Worm (Caenorhabditis elegans) whole organism, mixed stage, embryonic: ENCODE measurements around the gene srbc-58.
A peak's percentile ranks its signal among the peaks of the same experiment; 100 is the strongest.

Experiments used
- M03D4.4 ChIP-seq: sonication (generic microtip); optimal IDR thresholded peaks from 2 replicates; lab custom pipeline; 2017; ENCODE audit warnings: mild to moderate bottlenecking, missing genetic modification characterization, missing compliant biosample characterization
- ceh-43 ChIP-seq: fragments of 200-800 bp; sonication (Bioruptor generic); optimal IDR thresholded peaks from 2 replicates; lab custom pipeline; 2018; ENCODE audit warnings: mild to moderate bottlenecking, missing genetic modification characterization, moderate library complexity, missing compliant biosample characterization
- ceh-83 ChIP-seq: fragments of 200-800 bp; sonication (Bioruptor generic); optimal IDR thresholded peaks from 2 replicates; lab custom pipeline; 2018; ENCODE audit warnings: mild to moderate bottlenecking, missing genetic modification characterization, missing compliant biosample characterization
- cnd-1 ChIP-seq: fragments of 200-800 bp; sonication (Bioruptor generic); optimal IDR thresholded peaks from 2 replicates; lab custom pipeline; 2018; ENCODE audit warnings: mild to moderate bottlenecking, missing genetic modification characterization, missing compliant biosample characterization
- elt-1 ChIP-seq: sonication (generic microtip); optimal IDR thresholded peaks from 2 replicates; lab custom pipeline; 2017; ENCODE audit warnings: missing genetic modification characterization, mild to moderate bottlenecking, missing compliant biosample characterization, antibody characterized with exemption, moderate library complexity, borderline replicate concordance; ENCODE audit not compliant: insufficient read depth
- lin-13 ChIP-seq: fragments of 150-350 bp; optimal IDR thresholded peaks from 2 replicates; lab custom pipeline; 2014; ENCODE audit warnings: missing biosample characterization, missing genetic modification characterization
- mep-1 ChIP-seq: fragments of 150-350 bp; optimal IDR thresholded peaks from 2 replicates; lab custom pipeline; 2017; ENCODE audit warnings: missing biosample characterization, missing genetic modification reagents, missing genetic modification characterization, inconsistent platforms
- nhr-12 ChIP-seq: fragments of 150-350 bp; optimal IDR thresholded peaks from 2 replicates; lab custom pipeline; 2014; ENCODE audit warnings: missing biosample characterization, missing genetic modification characterization
- nhr-237 ChIP-seq: fragments of 150-350 bp; optimal IDR thresholded peaks from 2 replicates; lab custom pipeline; 2014; ENCODE audit warnings: missing biosample characterization, missing genetic modification characterization
- nhr-28 ChIP-seq: fragments of 150-350 bp; optimal IDR thresholded peaks from 2 replicates; lab custom pipeline; 2014; ENCODE audit warnings: missing biosample characterization, missing genetic modification characterization
- nhr-76 ChIP-seq: sonication (generic microtip); optimal IDR thresholded peaks from 2 replicates; lab custom pipeline; 2017; ENCODE audit warnings: missing biosample characterization, missing genetic modification characterization

ce11 chrV:774875-775359 lies at the start of gene srbc-58:
- no peak for TF ChIP-seq nhr-12 (tag; lab: Kevin White, UChicago)
- no peak for TF ChIP-seq nhr-28 (tag; lab: Kevin White, UChicago)
- no peak for TF ChIP-seq nhr-76
- no peak for TF ChIP-seq ceh-43 (GFP tag; lab: Kevin White, UChicago)
- no peak for TF ChIP-seq ceh-83 (GFP tag; lab: Kevin White, UChicago)
- no peak for TF ChIP-seq nhr-237 (tag; lab: Kevin White, UChicago)
- TF ChIP-seq elt-1 (tag; lab: Kevin White, UChicago) = no peak
- peak; percentile 16 for TF ChIP-seq mep-1 (tag; lab: Kevin White, UChicago)
- TF ChIP-seq M03D4.4 (tag; lab: Kevin White, UChicago) = no peak
- no peak for TF ChIP-seq cnd-1 (tag; lab: Kevin White, UChicago)
- TF ChIP-seq lin-13 (tag; lab: Kevin White, UChicago) = no peak
